Worm (Caenorhabditis elegans): ENCODE results near the gene W06H8.2.

ce11 chrV:6247397-6247796 lies 40.8 kb downstream of the W06H8.2 start:
- TF ChIP-seq tbx-7 (tag; optimal IDR thresholded peaks at IDR 0.05) (no peak), ceh-48 (tag; optimal IDR thresholded peaks at IDR 0.05) (no peak), fax-1 (tag; optimal IDR thresholded peaks at IDR 0.05) (no peak), dmd-4 (tag; optimal IDR thresholded peaks at IDR 0.05; ENCODE audit: borderline replicate concordance) (no peak), pha-2 (tag; optimal IDR thresholded peaks at IDR 0.05) (no peak), pha-4 (tag; optimal IDR thresholded peaks at IDR 0.05) (no peak), ceh-24 (tag; optimal IDR thresholded peaks at IDR 0.05) (no peak), elt-2 (tag; optimal IDR thresholded peaks at IDR 0.05) (peak; percentile 15)

Data from whole organism, late embryonic.